Worm (Caenorhabditis elegans) whole organism, early embryonic: ENCODE data around the gene egl-8.

ENCODE experiments used
- B0310.2 ChIP-seq: sonication (generic microtip); optimal IDR thresholded peaks from 2 replicates; lab custom pipeline; 2016; ENCODE audit warnings: mild to moderate bottlenecking, missing genetic modification characterization, missing compliant biosample characterization
- aly-1 ChIP-seq: sonication (generic microtip); optimal IDR thresholded peaks from 2 replicates; lab custom pipeline; 2016; ENCODE audit warnings: missing genetic modification characterization, missing compliant biosample characterization
- ama-1 ChIP-seq: fragments of 150-350 bp; optimal IDR thresholded peaks from 2 replicates; lab custom pipeline; 2014
- ceh-13 ChIP-seq: fragments of 200-800 bp; sonication (Bioruptor generic); optimal IDR thresholded peaks from 2 replicates; lab custom pipeline; 2018; ENCODE audit warnings: mild to moderate bottlenecking, missing genetic modification characterization, missing compliant biosample characterization
- ets-7 ChIP-seq: sonication (generic microtip); optimal IDR thresholded peaks from 2 replicates; lab custom pipeline; 2016; ENCODE audit warnings: missing genotype, missing genetic modification characterization, missing compliant biosample characterization
- flt-1 ChIP-seq: fragments of 200-800 bp; sonication (Bioruptor generic); IDR thresholded peaks from 2 replicates; pipeline ENCODE4 v1.3.6; 2022; ENCODE audit warnings: missing genetic modification characterization, missing compliant biosample characterization
- hmbx-1 ChIP-seq: sonication (generic microtip); optimal IDR thresholded peaks from 2 replicates; lab custom pipeline; 2016; ENCODE audit warnings: mild to moderate bottlenecking, missing genetic modification characterization, missing compliant biosample characterization
- hmg-4 ChIP-seq: fragments of 200-800 bp; sonication (Bioruptor generic); optimal IDR thresholded peaks from 2 replicates; lab custom pipeline; 2018; ENCODE audit warnings: mild to moderate bottlenecking, missing genetic modification characterization, missing compliant biosample characterization
- hnd-1 ChIP-seq: sonication (generic microtip); optimal IDR thresholded peaks from 2 replicates; lab custom pipeline; 2016; ENCODE audit warnings: missing genetic modification characterization, missing compliant biosample characterization
- scrt-1 ChIP-seq: fragments of 200-800 bp; sonication (Bioruptor generic); IDR thresholded peaks from 2 replicates; pipeline ENCODE4 v1.3.6; 2022; ENCODE audit warnings: missing genetic modification characterization, missing compliant biosample characterization
- sea-1 ChIP-seq: fragments of 200-800 bp; sonication (Bioruptor generic); conservative IDR thresholded peaks from 2 replicates; pipeline ENCODE4 v1.3.6; 2022; ENCODE audit warnings: missing genetic modification characterization, missing compliant biosample characterization
- tbx-11 ChIP-seq: fragments of 200-800 bp; sonication (Bioruptor generic); IDR thresholded peaks from 2 replicates; pipeline ENCODE4 v1.3.6; 2022; ENCODE audit warnings: missing genetic modification characterization, missing compliant biosample characterization
- tbx-37 ChIP-seq: fragments of 200-800 bp; sonication (Bioruptor generic); conservative IDR thresholded peaks from 2 replicates; pipeline ENCODE4 v1.3.6; 2022; ENCODE audit warnings: missing genetic modification reagents, missing genetic modification characterization, missing compliant biosample characterization

ce11 chrV:7778-8445 lies 12.7 kb upstream of the egl-8 start, which contains the start of gene ife-3:
- TF ChIP-seq aly-1 (tag; lab: Kevin White, UChicago) = no peak
- no peak for TF ChIP-seq sea-1 (GFP tag; lab: Robert Waterston, UW)
- no peak for TF ChIP-seq hnd-1 (tag; lab: Kevin White, UChicago)
- no peak for TF ChIP-seq flt-1 (GFP tag; lab: Robert Waterston, UW)
- TF ChIP-seq ama-1 = no peak
- TF ChIP-seq hmbx-1 (tag; lab: Kevin White, UChicago) = no peak
- no peak for TF ChIP-seq B0310.2 (tag; lab: Kevin White, UChicago)
- no peak for TF ChIP-seq ceh-13
- no peak for TF ChIP-seq tbx-11 (GFP tag; lab: Robert Waterston, UW)
- no peak for TF ChIP-seq ets-7 (tag; lab: Kevin White, UChicago)
- no peak for TF ChIP-seq tbx-37 (GFP tag; lab: Robert Waterston, UW)
- TF ChIP-seq hmg-4 (GFP tag; lab: Kevin White, UChicago) = no peak
- no peak for TF ChIP-seq scrt-1 (GFP tag; lab: Robert Waterston, UW)
